Fruit fly (Drosophila melanogaster) whole organism, embryonic: Measurements from ENCODE around the gene Ts.

ENCODE experiments used
- Antp ChIP-seq: fragments of 200-800 bp; sonication (Bioruptor generic); optimal IDR thresholded peaks from 3 replicates; lab custom pipeline; 2016; ENCODE audit warnings: missing biosample characterization, missing genetic modification characterization
- C15 ChIP-seq: fragments of 200-800 bp; sonication (Bioruptor generic); IDR thresholded peaks from 3 replicates; pipeline ENCODE4 v1.3.6; 2022; ENCODE audit warnings: missing biosample characterization, missing genetic modification characterization
- CG10654 ChIP-seq: fragments of 200-800 bp; sonication (Bioruptor generic); optimal IDR thresholded peaks from 2 replicates; lab custom pipeline; 2016; ENCODE audit warnings: missing biosample characterization, missing genetic modification characterization
- CG12391 ChIP-seq: fragments of 200-800 bp; sonication (Bioruptor generic); optimal IDR thresholded peaks from 3 replicates; lab custom pipeline; 2018; ENCODE audit warnings: missing biosample characterization, mild to moderate bottlenecking, missing genetic modification characterization, moderate library complexity
- CG12659 ChIP-seq: fragments of 200-800 bp; sonication (Bioruptor generic); optimal IDR thresholded peaks from 3 replicates; lab custom pipeline; 2017; ENCODE audit warnings: mild to moderate bottlenecking, missing biosample characterization, missing genetic modification reagents, missing genetic modification characterization
- CG12744 ChIP-seq: fragments of 200-800 bp; sonication (Bioruptor generic); optimal IDR thresholded peaks from 2 replicates; lab custom pipeline; 2016; ENCODE audit warnings: missing biosample characterization, missing genetic modification characterization
- CG12769 ChIP-seq: fragments of 200-800 bp; sonication (Bioruptor generic); optimal IDR thresholded peaks from 2 replicates; lab custom pipeline; 2019; ENCODE audit warnings: missing biosample characterization, mild to moderate bottlenecking, missing genetic modification characterization, moderate library complexity
- CG13424 ChIP-seq: fragments of 200-800 bp; sonication (Bioruptor generic); optimal IDR thresholded peaks from 2 replicates; lab custom pipeline; 2019; ENCODE audit warnings: missing biosample characterization, mild to moderate bottlenecking, missing genetic modification characterization, moderate library complexity
- CG13775 ChIP-seq: fragments of 200-800 bp; sonication (Bioruptor generic); optimal IDR thresholded peaks from 3 replicates; lab custom pipeline; 2017; ENCODE audit warnings: missing biosample characterization, mild to moderate bottlenecking, missing genetic modification characterization
- CG15479 ChIP-seq: fragments of 200-800 bp; sonication (Bioruptor generic); optimal IDR thresholded peaks from 3 replicates; lab custom pipeline; 2019; ENCODE audit warnings: missing biosample characterization, mild to moderate bottlenecking, missing genetic modification characterization, moderate library complexity
- CG1647 ChIP-seq: fragments of 200-800 bp; sonication (Bioruptor generic); optimal IDR thresholded peaks from 3 replicates; lab custom pipeline; 2016; ENCODE audit warnings: missing biosample characterization, missing genetic modification characterization
- CG2116 ChIP-seq: fragments of 200-800 bp; sonication (Bioruptor generic); optimal IDR thresholded peaks from 3 replicates; lab custom pipeline; 2018; ENCODE audit warnings: missing biosample characterization, mild to moderate bottlenecking, missing genetic modification characterization
- CG2199 ChIP-seq: fragments of 200-800 bp; sonication (Bioruptor generic); IDR thresholded peaks from 3 replicates; pipeline ENCODE4 v1.3.6; 2022; ENCODE audit warnings: missing biosample characterization, missing genetic modification characterization
- CG2202 ChIP-seq: fragments of 200-800 bp; sonication (Bioruptor generic); optimal IDR thresholded peaks from 2 replicates; lab custom pipeline; 2018; ENCODE audit warnings: missing biosample characterization, mild to moderate bottlenecking, missing genetic modification characterization
- CG2889 ChIP-seq: fragments of 200-800 bp; sonication (Bioruptor generic); IDR thresholded peaks from 3 replicates; pipeline ENCODE4 v1.3.6; 2022; ENCODE audit warnings: missing biosample characterization, missing genetic modification characterization
- CG30431 ChIP-seq: fragments of 200-800 bp; sonication (Bioruptor generic); optimal IDR thresholded peaks from 2 replicates; lab custom pipeline; 2017; ENCODE audit warnings: missing biosample characterization, missing genetic modification characterization
- CG31365 ChIP-seq: fragments of 200-800 bp; sonication (Bioruptor generic); optimal IDR thresholded peaks from 2 replicates; lab custom pipeline; 2018; ENCODE audit warnings: missing biosample characterization, mild to moderate bottlenecking, missing genetic modification characterization
- CG3281 ChIP-seq: fragments of 200-800 bp; sonication (Bioruptor generic); optimal IDR thresholded peaks from 3 replicates; lab custom pipeline; 2017; ENCODE audit warnings: missing biosample characterization, mild to moderate bottlenecking, missing genetic modification characterization
- CG3847 ChIP-seq: fragments of 200-800 bp; sonication (Bioruptor generic); IDR thresholded peaks from 2 replicates; pipeline ENCODE4 v1.3.6; 2022; ENCODE audit warnings: missing biosample characterization, missing genetic modification characterization
- CG4424 ChIP-seq: fragments of 200-800 bp; sonication (Bioruptor generic); optimal IDR thresholded peaks from 3 replicates; lab custom pipeline; 2016; ENCODE audit warnings: missing biosample characterization, missing genetic modification characterization
- CG6683 ChIP-seq: fragments of 200-800 bp; sonication (Bioruptor generic); optimal IDR thresholded peaks from 2 replicates; lab custom pipeline; 2017; ENCODE audit warnings: missing biosample characterization, mild to moderate bottlenecking, missing genetic modification characterization, missing genetic modification reagents
- CG6854 ChIP-seq: fragments of 200-800 bp; sonication (Bioruptor generic); optimal IDR thresholded peaks from 3 replicates; lab custom pipeline; 2017; ENCODE audit warnings: missing biosample characterization, mild to moderate bottlenecking, missing genetic modification characterization
- CG7372 ChIP-seq: fragments of 200-800 bp; sonication (Bioruptor generic); IDR thresholded peaks from 2 replicates; pipeline ENCODE4 v1.3.6; 2022; ENCODE audit warnings: missing biosample characterization, missing genetic modification characterization
- CG8924 ChIP-seq: fragments of 200-800 bp; optimal IDR thresholded peaks from 3 replicates; lab custom pipeline; 2019; ENCODE audit warnings: missing biosample characterization, mild to moderate bottlenecking, missing genetic modification characterization, moderate library complexity
- Deaf1 ChIP-seq: fragments of 200-800 bp; optimal IDR thresholded peaks from 3 replicates; lab custom pipeline; 2019; ENCODE audit warnings: missing biosample characterization, mild to moderate bottlenecking, missing genetic modification characterization, moderate library complexity
- Eip74EF ChIP-seq, 2 experiments: fragments of 200-800 bp in 1 of 2; fragments of >200 bp in 1 of 2; sonication (Bioruptor generic) in 1 of 2; optimal IDR thresholded peaks; 2 replicates each; lab custom pipeline; 2017 to 2019; ENCODE audit warnings: missing biosample characterization in 2 of 2, missing genetic modification characterization in 2 of 2, mild to moderate bottlenecking in 1 of 2, moderate library complexity in 1 of 2
- Ets97D ChIP-seq: fragments of 200-800 bp; sonication (Bioruptor generic); optimal IDR thresholded peaks from 3 replicates; lab custom pipeline; 2016; ENCODE audit warnings: missing biosample characterization, missing genetic modification characterization
- Fer3 ChIP-seq: fragments of 200-800 bp; sonication (Bioruptor generic); optimal IDR thresholded peaks from 2 replicates; lab custom pipeline; 2018; ENCODE audit warnings: missing biosample characterization, mild to moderate bottlenecking, missing genetic modification characterization, moderate library complexity
- Gsc ChIP-seq: fragments of 200-800 bp; sonication (Bioruptor generic); IDR thresholded peaks from 2 replicates; pipeline ENCODE4 v1.3.6; 2022; ENCODE audit warnings: missing biosample characterization, missing genetic modification characterization
- MESR4 ChIP-seq: fragments of 200-800 bp; sonication (Bioruptor generic); optimal IDR thresholded peaks from 2 replicates; lab custom pipeline; 2018; ENCODE audit warnings: missing biosample characterization, mild to moderate bottlenecking, missing genetic modification characterization, moderate library complexity
- Mad ChIP-seq: fragments of 200-800 bp; sonication (Bioruptor generic); optimal IDR thresholded peaks from 2 replicates; lab custom pipeline; 2016; ENCODE audit warnings: missing biosample characterization, missing genetic modification characterization
- Max ChIP-seq: fragments of 200-800 bp; sonication (Bioruptor generic); optimal IDR thresholded peaks from 2 replicates; lab custom pipeline; 2016; ENCODE audit warnings: missing biosample characterization, mild to moderate bottlenecking, missing genetic modification characterization
- Med ChIP-seq: fragments of 200-800 bp; sonication (Bioruptor generic); peaks from one replicate; lab custom pipeline; 2016; ENCODE audit warnings: missing biosample characterization, missing genetic modification characterization, mild to moderate bottlenecking, inconsistent platforms, moderate library complexity
- Myb ChIP-seq: fragments of 200-800 bp; sonication (Bioruptor generic); optimal IDR thresholded peaks from 2 replicates; lab custom pipeline; 2016; ENCODE audit warnings: missing biosample characterization, missing genetic modification characterization
- NfI ChIP-seq: fragments of 200-800 bp; sonication (Bioruptor generic); optimal IDR thresholded peaks from 3 replicates; lab custom pipeline; 2018; ENCODE audit warnings: missing biosample characterization, mild to moderate bottlenecking, missing genetic modification characterization, moderate library complexity
- ara ChIP-seq: fragments of 200-800 bp; sonication (Bioruptor generic); IDR thresholded peaks from 2 replicates; pipeline ENCODE4 v1.3.6; 2022; ENCODE audit warnings: missing biosample characterization, missing genetic modification characterization
- ato ChIP-seq: fragments of 200-800 bp; sonication (Bioruptor generic); IDR thresholded peaks from 2 replicates; pipeline ENCODE4 v1.3.6; 2022; ENCODE audit warnings: missing biosample characterization, missing genetic modification characterization; ENCODE audit not compliant: partially characterized antibody
- chif ChIP-seq, 2 experiments: fragments of 200-800 bp; sonication (Bioruptor generic); optimal IDR thresholded peaks; 3 replicates each; lab custom pipeline; 2016; ENCODE audit warnings: missing biosample characterization in 2 of 2, missing genetic modification characterization in 2 of 2
- danr ChIP-seq: fragments of 200-800 bp; sonication (Bioruptor generic); IDR thresholded peaks from 2 replicates; pipeline ENCODE4 v1.3.6; 2022; ENCODE audit warnings: missing biosample characterization, missing genetic modification characterization
- dati ChIP-seq: fragments of 200-800 bp; sonication (Bioruptor generic); IDR thresholded peaks from 2 replicates; pipeline ENCODE4 v1.3.6; 2022; ENCODE audit warnings: missing biosample characterization, missing genetic modification characterization
- fu2 ChIP-seq: fragments of 200-800 bp; sonication (Bioruptor generic); optimal IDR thresholded peaks from 2 replicates; lab custom pipeline; 2016; ENCODE audit warnings: missing biosample characterization, missing genetic modification characterization
- grau ChIP-seq: fragments of 200-800 bp; optimal IDR thresholded peaks from 3 replicates; lab custom pipeline; 2019; ENCODE audit warnings: missing biosample characterization, mild to moderate bottlenecking, missing genetic modification characterization, moderate library complexity
- hbn ChIP-seq: fragments of 200-800 bp; sonication (Bioruptor generic); IDR thresholded peaks from 2 replicates; pipeline ENCODE4 v1.3.6; 2022; ENCODE audit warnings: missing biosample characterization, missing genetic modification characterization; ENCODE audit not compliant: partially characterized antibody
- hkb ChIP-seq, 2 experiments: fragments of 200-800 bp in 1 of 2; fragments of >200 bp in 1 of 2; sonication (Bioruptor generic) in 1 of 2; IDR thresholded peaks in 1 of 2; optimal IDR thresholded peaks in 1 of 2; 2 replicates each; pipeline versions ENCODE4 v1.3.6 to Lab custom; 2017 to 2022; ENCODE audit warnings: missing biosample characterization in 1 of 2, missing genetic modification characterization in 1 of 2
- klu ChIP-seq: fragments of 200-800 bp; sonication (Bioruptor generic); IDR thresholded peaks from 2 replicates; pipeline ENCODE4 v1.3.6; 2022; ENCODE audit warnings: missing biosample characterization, missing genetic modification characterization
- otp ChIP-seq: fragments of 200-800 bp; sonication (Bioruptor generic); IDR thresholded peaks from 3 replicates; pipeline ENCODE4, ENCODE4 v1.3.6; 2022; ENCODE audit warnings: missing biosample characterization, missing genetic modification characterization
- scrt ChIP-seq: fragments of 200-800 bp; sonication (Bioruptor generic); optimal IDR thresholded peaks from 2 replicates; lab custom pipeline; 2018; ENCODE audit warnings: missing biosample characterization, mild to moderate bottlenecking, missing genetic modification characterization, moderate library complexity
- sisA ChIP-seq: fragments of 200-800 bp; sonication (Bioruptor generic); IDR thresholded peaks from 2 replicates; pipeline ENCODE4 v1.3.6; 2022; ENCODE audit warnings: missing biosample characterization, missing genetic modification characterization
- sqz ChIP-seq: fragments of 200-800 bp; sonication (Bioruptor generic); optimal IDR thresholded peaks from 3 replicates; lab custom pipeline; 2018; ENCODE audit warnings: missing biosample characterization, mild to moderate bottlenecking, missing genetic modification characterization
- unc-4 ChIP-seq: fragments of 200-800 bp; sonication (Bioruptor generic); IDR thresholded peaks from 2 replicates; pipeline ENCODE4 v1.3.6; 2022; ENCODE audit warnings: missing biosample characterization, missing genetic modification characterization; ENCODE audit not compliant: partially characterized antibody

Ts gene

dm6 chr2L:2999113-2999512 is 29.7 kb upstream of the Ts start, which contains the start of gene Ccdc85 (continued):
- TF ChIP-seq CG2116 (GFP tag; lab: Kevin White, UChicago) (peak; percentile 88), sqz (no peak), CG30431 (no peak), CG2199 (0 out of 3 replicates have a peak, but pooled peaks have one; percentile 10), CG2889 (GFP tag; lab: Robert Waterston, UW) (no peak), ato (GFP tag; lab: Robert Waterston, UW) (peak; percentile 99), Gsc (GFP tag; lab: Robert Waterston, UW) (no peak), CG31365 (tag; lab: Kevin White, UChicago) (no peak), danr (GFP tag; lab: Robert Waterston, UW) (no peak), otp (GFP tag; lab: Robert Waterston, UW) (no peak), CG12744 (GFP tag; lab: Kevin White, UChicago) (no peak), NfI (GFP tag; lab: Kevin White, UChicago) (no peak), C15 (no peak), Deaf1 (tag; lab: Kevin White, UChicago) (no peak), CG13424 (tag; lab: Kevin White, UChicago) (peak; percentile 14), hkb (optimal IDR thresholded peaks at IDR 0.05; lab: Kevin White, UChicago) (no peak), hkb (GFP tag; IDR thresholded peaks at IDR 0.05; lab: Robert Waterston, UW) (0 out of 2 replicates have a peak, but pooled peaks have one; percentile 7), CG6854 (GFP tag; lab: Kevin White, UChicago) (no peak), CG7372 (GFP tag; lab: Robert Waterston, UW) (no peak), Mad (peak; percentile 21), Fer3 (no peak), CG15479 (no peak), CG4424 (GFP tag; lab: Kevin White, UChicago) (no peak), Max (GFP tag; lab: Kevin White, UChicago) (no peak), CG1647 (GFP tag; lab: Kevin White, UChicago) (no peak), klu (GFP tag; lab: Robert Waterston, UW) (no peak), scrt (no peak), CG12769 (tag; lab: Kevin White, UChicago) (no peak), CG2202 (no peak), CG3281 (no peak), dati (GFP tag; lab: Robert Waterston, UW) (no peak), Ets97D (GFP tag; lab: Kevin White, UChicago) (peak; percentile 58), Med (GFP tag; lab: Kevin White, UChicago) (peak; percentile 93), unc-4 (GFP tag; lab: Robert Waterston, UW) (peak; percentile 90), Myb (GFP tag; lab: Kevin White, UChicago) (peak; percentile 97), CG12391 (tag; lab: Kevin White, UChicago) (peak; percentile 24), CG13775 (no peak), grau (tag; lab: Kevin White, UChicago) (peak; percentile 17), CG10654 (GFP tag; lab: Kevin White, UChicago) (no peak), Antp (GFP tag; lab: Kevin White, UChicago) (no peak), fu2 (GFP tag; lab: Kevin White, UChicago) (no peak), ara (GFP tag; lab: Robert Waterston, UW) (no peak), CG6683 (no peak), CG12659 (GFP tag; lab: Kevin White, UChicago) (peak; percentile 51), chif (GFP tag; optimal IDR thresholded peaks at IDR 0.05; lab: Kevin White, UChicago) (peak in 1 of 2 experiments; percentile 24), Eip74EF (GFP tag; optimal IDR thresholded peaks at IDR 0.05; lab: Kevin White, UChicago) (no peak), CG3847 (GFP tag; lab: Robert Waterston, UW) (0 out of 2 replicates have a peak, but pooled peaks have one; percentile 28), sisA (no peak), CG8924 (peak; percentile 51), hbn (GFP tag; lab: Robert Waterston, UW) (peak; percentile 95), MESR4 (GFP tag; lab: Kevin White, UChicago) (peak; percentile 36)
